Worm (Caenorhabditis elegans): ENCODE data around the gene F40G9.15.

DNA sequence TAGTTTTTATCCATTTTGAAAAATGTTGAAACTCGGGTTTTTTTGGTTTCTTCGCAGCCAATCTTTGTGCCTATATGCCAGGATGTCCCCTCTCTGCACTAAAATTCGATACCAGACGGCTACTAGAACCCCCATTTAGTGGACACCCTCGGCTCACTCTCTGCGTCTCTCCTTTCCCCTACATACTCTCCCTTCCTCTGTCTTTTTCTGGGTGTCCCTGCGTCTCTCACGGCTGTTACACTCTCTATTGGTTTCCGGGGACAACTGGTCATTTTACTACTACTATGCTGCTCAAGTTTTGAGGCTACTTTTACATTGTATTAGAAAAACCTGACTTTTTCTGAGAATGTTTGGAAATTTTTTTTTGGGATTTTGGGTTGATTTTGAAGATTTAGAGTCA, 38.2 kb downstream of the F40G9.15 start:
- no peak for TF ChIP-seq pqm-1 (tag; optimal IDR thresholded peaks at IDR 0.05)
- no peak for TF ChIP-seq lim-6 (tag; optimal IDR thresholded peaks at IDR 0.05)
- TF ChIP-seq hlh-30 (tag; optimal IDR thresholded peaks at IDR 0.05; ENCODE audit: insufficient read depth), result no peak
- TF ChIP-seq fkh-6 (tag; optimal IDR thresholded peaks at IDR 0.05), result no peak
- TF ChIP-seq mec-3 (tag; optimal IDR thresholded peaks at IDR 0.05; ENCODE audit: borderline replicate concordance), result no peak
- TF ChIP-seq sox-4 (tag; optimal IDR thresholded peaks at IDR 0.05), result no peak
- no peak for TF ChIP-seq tbx-2 (tag; optimal IDR thresholded peaks at IDR 0.05)
- TF ChIP-seq madf-2 (tag; optimal IDR thresholded peaks at IDR 0.05), result no peak
- no peak for TF ChIP-seq fkh-10 (GFP tag; optimal IDR thresholded peaks at IDR 0.05)
- TF ChIP-seq ama-1 (optimal IDR thresholded peaks at IDR 0.05), result no peak
- no peak for TF ChIP-seq ceh-30 (tag; optimal IDR thresholded peaks at IDR 0.05)
- TF ChIP-seq pha-4 (tag; optimal IDR thresholded peaks at IDR 0.05), result no peak
- TF ChIP-seq T23F11.4 (GFP tag; optimal IDR thresholded peaks at IDR 0.05), result no peak

Data from whole organism, late embryonic.